Worm (Caenorhabditis elegans) whole organism, L4 larva: ENCODE measurements around the gene E02H1.1.

Experiments used
- F49E8.2 ChIP-seq: sonication (generic microtip); optimal IDR thresholded peaks from 2 replicates; lab custom pipeline; 2016; ENCODE audit warnings: missing compliant biosample characterization, mild to moderate bottlenecking, missing genetic modification characterization, borderline replicate concordance
- Y75B8A.6 ChIP-seq: fragments of 200-800 bp; sonication (Bioruptor generic); IDR thresholded peaks from 2 replicates; pipeline ENCODE4 v1.3.6; 2022; ENCODE audit warnings: missing genetic modification reagents, missing genetic modification characterization, missing compliant biosample characterization
- ZK546.5 ChIP-seq, 2 experiments: sonication (generic microtip); optimal IDR thresholded peaks; 2 replicates each; lab custom pipeline; 2017; ENCODE audit warnings: missing biosample characterization in 2 of 2, missing genetic modification characterization in 2 of 2
- aly-2 ChIP-seq: sonication (generic microtip); optimal IDR thresholded peaks from 2 replicates; lab custom pipeline; 2018; ENCODE audit warnings: missing biosample characterization, missing genetic modification characterization
- daf-19 ChIP-seq: fragments of 200-800 bp; sonication (Bioruptor generic); conservative IDR thresholded peaks from 2 replicates; pipeline ENCODE4 v1.3.6; 2022; ENCODE audit warnings: missing genetic modification characterization, missing compliant biosample characterization
- dpl-1 ChIP-seq: fragments of 150-350 bp; optimal IDR thresholded peaks from 2 replicates; lab custom pipeline; 2014; ENCODE audit warnings: missing biosample characterization, missing genetic modification reagents, missing genetic modification characterization
- fkh-10 ChIP-seq: fragments of 150-350 bp; optimal IDR thresholded peaks from 2 replicates; lab custom pipeline; 2014; ENCODE audit warnings: missing biosample characterization, missing genetic modification reagents, missing genetic modification characterization
- hlh-30 ChIP-seq: sonication (generic microtip); optimal IDR thresholded peaks from 2 replicates; lab custom pipeline; 2017; ENCODE audit warnings: antibody characterized with exemption, mild to moderate bottlenecking, missing genetic modification characterization, missing compliant biosample characterization; ENCODE audit not compliant: insufficient read depth
- jun-1 ChIP-seq: fragments of 150-350 bp; optimal IDR thresholded peaks from 2 replicates; lab custom pipeline; 2014; ENCODE audit warnings: missing biosample characterization, missing genetic modification reagents, missing genetic modification characterization
- nhr-25 ChIP-seq: sonication (generic microtip); optimal IDR thresholded peaks from 2 replicates; lab custom pipeline; 2017; ENCODE audit warnings: missing genetic modification characterization, mild to moderate bottlenecking, missing compliant biosample characterization, antibody characterized with exemption, moderate library complexity, borderline replicate concordance; ENCODE audit not compliant: insufficient read depth
- skn-1 ChIP-seq: fragments of 150-350 bp; optimal IDR thresholded peaks from 2 replicates; lab custom pipeline; 2014; ENCODE audit warnings: missing biosample characterization, missing genetic modification characterization
- snpc-1.2 ChIP-seq: fragments of 200-800 bp; sonication (Bioruptor generic); IDR thresholded peaks from 2 replicates; pipeline ENCODE4 v1.3.6; 2022; ENCODE audit warnings: missing genetic modification reagents, missing genetic modification characterization, missing compliant biosample characterization
- snpc-4 ChIP-seq: fragments of 150-350 bp; optimal IDR thresholded peaks from 2 replicates; lab custom pipeline; 2014; ENCODE audit warnings: missing biosample characterization, missing genetic modification characterization

- no peak for TF ChIP-seq jun-1
- TF ChIP-seq hlh-30, result no peak
- no peak for TF ChIP-seq ZK546.5 (tag; optimal IDR thresholded peaks at IDR 0.05; lab: Kevin White, UChicago)
- TF ChIP-seq fkh-10, result no peak
- TF ChIP-seq daf-19 (GFP tag; lab: Robert Waterston, UW), result no peak
- TF ChIP-seq F49E8.2, result no peak
- no peak for TF ChIP-seq Y75B8A.6 (GFP tag; lab: Robert Waterston, UW)
- TF ChIP-seq dpl-1 (GFP tag; lab: Kevin White, UChicago), result no peak
- TF ChIP-seq aly-2 (tag; lab: Kevin White, UChicago), result no peak
- no peak for TF ChIP-seq snpc-4 (tag; lab: Kevin White, UChicago)
- TF ChIP-seq skn-1 (tag; lab: Kevin White, UChicago), result no peak
- TF ChIP-seq nhr-25 (tag; lab: Kevin White, UChicago), result no peak
- TF ChIP-seq snpc-1.2 (GFP tag; lab: Robert Waterston, UW), result no peak
Measured at ce11 chrII:9594924-9595323, 4.0 kb upstream of the E02H1.1 start, which contains the start of gene E02H1.5.
